Fruit fly (Drosophila melanogaster) whole organism, prepupa: ENCODE measurements around the gene sau.

ENCODE experiments used
- Blimp-1 ChIP-seq: fragments of 200-800 bp; sonication (Bioruptor generic); optimal IDR thresholded peaks from 3 replicates; lab custom pipeline; 2017; ENCODE audit warnings: missing biosample characterization, missing genetic modification characterization, mild to moderate bottlenecking, moderate library complexity, missing genetic modification reagents
- CG10631 ChIP-seq: fragments of 200-800 bp; sonication (Bioruptor generic); optimal IDR thresholded peaks from 2 replicates; lab custom pipeline; 2016; ENCODE audit warnings: missing biosample characterization, missing genetic modification characterization
- CG11294 ChIP-seq: fragments of 200-800 bp; sonication (Bioruptor generic); IDR thresholded peaks from 2 replicates; pipeline ENCODE4 v1.3.6; 2022; ENCODE audit warnings: missing biosample characterization, missing genetic modification characterization
- CG11902 ChIP-seq: fragments of 200-800 bp; sonication (Bioruptor generic); optimal IDR thresholded peaks from 3 replicates; lab custom pipeline; 2016; ENCODE audit warnings: missing biosample characterization, missing genetic modification characterization
- CG1621 ChIP-seq: fragments of 200-800 bp; sonication (Bioruptor generic); optimal IDR thresholded peaks from 3 replicates; lab custom pipeline; 2018; ENCODE audit warnings: missing biosample characterization, mild to moderate bottlenecking, missing genetic modification characterization
- CG16779 ChIP-seq: fragments of 200-800 bp; sonication (Bioruptor generic); optimal IDR thresholded peaks from 3 replicates; lab custom pipeline; 2017; ENCODE audit warnings: missing biosample characterization, mild to moderate bottlenecking, missing genetic modification characterization
- CG3032 ChIP-seq: fragments of 200-800 bp; optimal IDR thresholded peaks from 2 replicates; lab custom pipeline; 2019; ENCODE audit warnings: missing biosample characterization, mild to moderate bottlenecking, missing genetic modification characterization, moderate library complexity
- CG34406 ChIP-seq: fragments of 200-800 bp; sonication (Bioruptor generic); optimal IDR thresholded peaks from 3 replicates; lab custom pipeline; 2016; ENCODE audit warnings: missing biosample characterization, missing genetic modification characterization
- CG3919 ChIP-seq: fragments of 200-800 bp; sonication (Bioruptor generic); optimal IDR thresholded peaks from 3 replicates; lab custom pipeline; 2016; ENCODE audit warnings: missing biosample characterization, missing genetic modification characterization
- CG6163 ChIP-seq: fragments of 200-800 bp; sonication (Bioruptor generic); IDR thresholded peaks from 3 replicates; pipeline ENCODE4 v1.3.6; 2022; ENCODE audit warnings: missing biosample characterization, missing genetic modification characterization
- CG6276 ChIP-seq: fragments of 200-800 bp; sonication (Bioruptor generic); optimal IDR thresholded peaks from 2 replicates; lab custom pipeline; 2017; ENCODE audit warnings: missing biosample characterization, mild to moderate bottlenecking, missing genetic modification characterization
- CG6808 ChIP-seq: fragments of 200-800 bp; sonication (Bioruptor generic); optimal IDR thresholded peaks from 3 replicates; lab custom pipeline; 2017; ENCODE audit warnings: missing biosample characterization, missing genetic modification characterization, mild to moderate bottlenecking, moderate library complexity, missing genetic modification reagents
- CG7368 ChIP-seq: fragments of 200-800 bp; sonication (Bioruptor generic); optimal IDR thresholded peaks from 3 replicates; lab custom pipeline; 2016; ENCODE audit warnings: missing biosample characterization, missing genetic modification characterization
- CG8119 ChIP-seq: fragments of 200-800 bp; sonication (Bioruptor generic); IDR thresholded peaks from 3 replicates; pipeline ENCODE4 v1.3.6; 2022; ENCODE audit warnings: missing biosample characterization, missing genetic modification characterization
- CG8319 ChIP-seq: fragments of 200-800 bp; sonication (Bioruptor generic); optimal IDR thresholded peaks from 3 replicates; lab custom pipeline; 2016; ENCODE audit warnings: missing biosample characterization, missing genetic modification characterization
- CG9139 ChIP-seq: fragments of 200-800 bp; sonication (Bioruptor generic); optimal IDR thresholded peaks from 3 replicates; lab custom pipeline; 2017; ENCODE audit warnings: missing biosample characterization, mild to moderate bottlenecking, missing genetic modification characterization
- Eip78C ChIP-seq: fragments of 200-800 bp; sonication (Bioruptor generic); peaks from one replicate; lab custom pipeline; 2016; ENCODE audit warnings: missing biosample characterization, missing genetic modification characterization
- Eip93F ChIP-seq: fragments of 200-800 bp; sonication (Bioruptor generic); optimal IDR thresholded peaks from 2 replicates; lab custom pipeline; 2016; ENCODE audit warnings: missing biosample characterization, mild to moderate bottlenecking, missing genetic modification characterization
- Ets21C ChIP-seq: fragments of 200-800 bp; sonication (Bioruptor generic); optimal IDR thresholded peaks from 3 replicates; lab custom pipeline; 2016; ENCODE audit warnings: missing biosample characterization, missing genetic modification characterization
- Ets96B ChIP-seq: fragments of 200-800 bp; optimal IDR thresholded peaks from 2 replicates; lab custom pipeline; 2019; ENCODE audit warnings: missing biosample characterization, mild to moderate bottlenecking, missing genetic modification characterization, moderate library complexity
- Gug ChIP-seq: fragments of 200-800 bp; sonication (Bioruptor generic); IDR thresholded peaks from 2 replicates; pipeline ENCODE4 v1.3.6; 2022; ENCODE audit warnings: missing biosample characterization, missing genetic modification characterization
- Hr38 ChIP-seq: sonication (Bioruptor generic); optimal IDR thresholded peaks from 2 replicates; lab custom pipeline; 2016; ENCODE audit warnings: missing biosample characterization, missing genetic modification characterization
- Hr39 ChIP-seq: fragments of 200-800 bp; sonication (Bioruptor generic); optimal IDR thresholded peaks from 2 replicates; lab custom pipeline; 2016; ENCODE audit warnings: missing biosample characterization, missing genetic modification characterization
- Hr4 ChIP-seq: fragments of 200-800 bp; sonication (Bioruptor generic); optimal IDR thresholded peaks from 3 replicates; lab custom pipeline; 2016; ENCODE audit warnings: missing biosample characterization, missing genetic modification characterization
- Lpt ChIP-seq: fragments of 200-800 bp; sonication (Bioruptor generic); optimal IDR thresholded peaks from 3 replicates; lab custom pipeline; 2016; ENCODE audit warnings: missing biosample characterization, missing genetic modification characterization
- Met ChIP-seq: fragments of 200-800 bp; sonication (Bioruptor generic); optimal IDR thresholded peaks from 3 replicates; lab custom pipeline; 2016; ENCODE audit warnings: missing biosample characterization, missing genetic modification characterization
- OdsH ChIP-seq: fragments of 200-800 bp; sonication (Bioruptor generic); optimal IDR thresholded peaks from 3 replicates; lab custom pipeline; 2016; ENCODE audit warnings: missing biosample characterization, missing genetic modification characterization
- Smox ChIP-seq: fragments of 200-800 bp; sonication (Bioruptor generic); optimal IDR thresholded peaks from 3 replicates; lab custom pipeline; 2016; ENCODE audit warnings: missing biosample characterization, missing genetic modification characterization
- Sox102F ChIP-seq: fragments of 200-800 bp; sonication (Bioruptor generic); optimal IDR thresholded peaks from 2 replicates; lab custom pipeline; 2016; ENCODE audit warnings: missing biosample characterization, mild to moderate bottlenecking, missing genetic modification characterization
- Sox14 ChIP-seq: fragments of 200-800 bp; sonication (Bioruptor generic); optimal IDR thresholded peaks from 3 replicates; lab custom pipeline; 2016; ENCODE audit warnings: missing biosample characterization, missing genetic modification characterization
- Sox15 ChIP-seq: fragments of 200-800 bp; sonication (Bioruptor generic); optimal IDR thresholded peaks from 3 replicates; lab custom pipeline; 2016; ENCODE audit warnings: missing biosample characterization, missing genetic modification characterization
- achi ChIP-seq: fragments of 200-800 bp; sonication (Bioruptor generic); optimal IDR thresholded peaks from 3 replicates; lab custom pipeline; 2016; ENCODE audit warnings: missing biosample characterization, missing genetic modification characterization
- acj6 ChIP-seq: fragments of 200-800 bp; sonication (Bioruptor generic); optimal IDR thresholded peaks from 3 replicates; lab custom pipeline; 2016; ENCODE audit warnings: missing biosample characterization, missing genetic modification characterization
- cyc ChIP-seq: fragments of 200-800 bp; sonication (Bioruptor generic); optimal IDR thresholded peaks from 3 replicates; lab custom pipeline; 2016; ENCODE audit warnings: missing biosample characterization, missing genetic modification characterization
- dac ChIP-seq: fragments of 200-800 bp; sonication (Bioruptor generic); optimal IDR thresholded peaks from 2 replicates; lab custom pipeline; 2017; ENCODE audit warnings: missing biosample characterization, mild to moderate bottlenecking, missing genetic modification characterization
- dsx ChIP-seq: fragments of 200-800 bp; optimal IDR thresholded peaks from 3 replicates; lab custom pipeline; 2019; ENCODE audit warnings: missing biosample characterization, mild to moderate bottlenecking, missing genetic modification characterization, moderate library complexity; ENCODE audit not compliant: poor library complexity, severe bottlenecking
- eg ChIP-seq: fragments of 200-800 bp; sonication (Bioruptor generic); IDR thresholded peaks from 3 replicates; pipeline ENCODE4 v1.3.6; 2022; ENCODE audit warnings: missing biosample characterization, missing genetic modification characterization
- esn ChIP-seq: fragments of 200-800 bp; sonication (Bioruptor generic); optimal IDR thresholded peaks from 2 replicates; lab custom pipeline; 2016; ENCODE audit warnings: missing biosample characterization, mild to moderate bottlenecking, missing genetic modification characterization, moderate library complexity
- fd59A ChIP-seq: fragments of 200-800 bp; sonication (Bioruptor generic); optimal IDR thresholded peaks from 2 replicates; lab custom pipeline; 2017; ENCODE audit warnings: missing biosample characterization, mild to moderate bottlenecking, missing genetic modification characterization, missing genetic modification reagents
- fkh ChIP-seq: fragments of 200-800 bp; sonication (Bioruptor generic); optimal IDR thresholded peaks from 3 replicates; lab custom pipeline; 2017; ENCODE audit warnings: missing biosample characterization, mild to moderate bottlenecking, missing genetic modification characterization, moderate library complexity
- lz ChIP-seq: fragments of 200-800 bp; sonication (Bioruptor generic); optimal IDR thresholded peaks from 3 replicates; lab custom pipeline; 2016; ENCODE audit warnings: missing biosample characterization, missing genetic modification characterization
- net ChIP-seq: fragments of 200-800 bp; sonication (Bioruptor generic); optimal IDR thresholded peaks from 3 replicates; lab custom pipeline; 2016; ENCODE audit warnings: missing biosample characterization, missing genetic modification characterization
- salr ChIP-seq, 2 experiments: fragments of 200-800 bp; sonication (Bioruptor generic); optimal IDR thresholded peaks; 3 replicates each; lab custom pipeline; 2016 to 2018; ENCODE audit warnings: missing biosample characterization in 2 of 2, missing genetic modification characterization in 2 of 2, mild to moderate bottlenecking in 1 of 2
- spab ChIP-seq: fragments of 200-800 bp; sonication (Bioruptor generic); optimal IDR thresholded peaks from 2 replicates; lab custom pipeline; 2017; ENCODE audit warnings: missing biosample characterization, mild to moderate bottlenecking, missing genetic modification characterization, missing genetic modification reagents
- ss ChIP-seq, 2 experiments: fragments of 200-800 bp; sonication (Bioruptor generic); optimal IDR thresholded peaks; 2 replicates in 1 of 2; 3 replicates in 1 of 2; lab custom pipeline; 2017 to 2018; ENCODE audit warnings: mild to moderate bottlenecking in 2 of 2, missing biosample characterization in 2 of 2, missing genetic modification characterization in 2 of 2, moderate library complexity in 1 of 2
- svp ChIP-seq: fragments of 200-800 bp; sonication (Bioruptor generic); peaks from one replicate; lab custom pipeline; 2016; ENCODE audit warnings: missing biosample characterization, missing genetic modification characterization
- topi ChIP-seq: fragments of 200-800 bp; sonication (Bioruptor generic); optimal IDR thresholded peaks from 3 replicates; lab custom pipeline; 2016; ENCODE audit warnings: missing biosample characterization, missing genetic modification characterization
- vri ChIP-seq: fragments of 200-800 bp; sonication (Bioruptor generic); optimal IDR thresholded peaks from 3 replicates; lab custom pipeline; 2016; ENCODE audit warnings: missing biosample characterization, mild to moderate bottlenecking, missing genetic modification characterization

Gene sau

DNA sequence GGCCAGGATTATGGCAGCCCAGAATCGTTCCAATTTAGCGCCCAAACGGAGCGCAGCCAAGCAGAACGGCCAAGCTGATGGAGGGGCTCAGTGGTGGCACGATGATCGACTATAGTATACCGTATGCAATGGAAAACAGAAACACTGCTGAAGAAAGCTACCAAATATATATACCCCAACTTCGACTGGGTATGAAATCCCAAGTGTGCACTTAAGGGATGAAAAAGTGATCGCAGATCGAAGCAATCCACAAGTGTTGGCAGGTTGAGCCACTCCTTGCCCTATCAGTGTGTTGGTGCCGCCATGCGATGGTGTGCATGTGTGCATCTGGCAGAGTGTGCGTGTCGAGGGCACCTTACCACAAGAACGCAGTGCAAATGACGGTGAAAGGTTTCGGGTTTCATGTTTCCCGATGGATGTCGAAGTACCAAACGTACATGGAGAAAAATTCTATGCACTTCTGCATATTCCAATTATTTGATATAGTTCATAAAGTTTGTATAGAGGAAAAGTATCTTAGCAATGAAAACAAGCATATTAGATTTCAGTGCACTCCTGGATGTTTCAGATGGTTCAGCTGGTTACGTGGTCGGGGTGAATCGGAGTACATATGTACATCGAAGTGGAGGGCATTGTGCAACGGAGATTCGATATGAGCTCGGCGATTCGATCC is 44.0 kb upstream of the sau start (continued):
- TF ChIP-seq fd59A, result no peak
- TF ChIP-seq lz (GFP tag; lab: Kevin White, UChicago), result peak; percentile 6
- no peak for TF ChIP-seq Hr38 (GFP tag; lab: Kevin White, UChicago)

DNA sequence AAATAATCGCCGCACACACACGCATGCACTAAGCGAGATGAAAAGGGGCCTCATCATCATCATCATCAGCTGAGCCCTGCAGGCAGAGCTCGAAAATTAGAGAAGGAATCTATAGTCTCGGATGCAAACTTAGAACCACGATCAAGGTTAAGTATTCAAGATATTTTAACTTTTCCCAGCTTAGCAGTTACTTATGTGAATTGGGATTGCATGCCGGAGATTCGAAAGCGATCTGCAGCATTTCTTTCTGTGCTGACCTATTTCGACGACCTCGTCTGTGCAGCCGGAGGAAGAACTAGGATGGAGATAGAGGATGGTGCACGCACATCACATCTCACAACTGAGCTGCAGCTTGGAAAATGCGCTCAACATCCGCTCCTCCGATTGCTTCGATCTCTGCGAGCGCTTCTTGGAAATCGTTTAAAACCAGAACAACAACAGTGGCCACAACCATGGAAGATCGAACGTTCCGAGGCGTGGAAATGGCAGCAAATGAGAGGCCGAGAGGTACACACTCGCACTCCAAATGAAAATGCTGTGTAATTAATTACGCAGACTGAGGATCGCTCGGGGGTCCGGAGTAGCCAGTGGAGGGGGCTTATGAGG is 43.3 kb upstream of the sau start:
- TF ChIP-seq Gug (GFP tag; lab: Robert Waterston, UW) (peak; percentile 17; the same call in 1 of the 2 replicates), net (GFP tag; lab: Kevin White, UChicago) (peak; percentile 37), achi (peak; percentile 68), CG8319 (GFP tag; lab: Kevin White, UChicago) (no peak), Sox102F (GFP tag; lab: Kevin White, UChicago) (no peak), CG8119 (GFP tag; lab: Robert Waterston, UW) (peak; percentile 62), Ets96B (tag; lab: Kevin White, UChicago) (peak; percentile 82), CG11902 (GFP tag; lab: Kevin White, UChicago) (no peak), Hr39 (GFP tag; lab: Kevin White, UChicago) (no peak), CG3032 (tag; lab: Kevin White, UChicago) (peak; percentile 84), ss (GFP tag; optimal IDR thresholded peaks at IDR 0.05; lab: Kevin White, UChicago) (peak; percentile 61 to 86), CG1621 (peak; percentile 83), topi (GFP tag; lab: Kevin White, UChicago) (no peak), Smox (GFP tag; lab: Kevin White, UChicago) (no peak), CG6276 (GFP tag; lab: Kevin White, UChicago) (peak; percentile 31), CG7368 (peak; percentile 59), OdsH (GFP tag; lab: Kevin White, UChicago) (peak; percentile 66), dsx (GFP tag; lab: Kevin White, UChicago) (peak; percentile 76), spab (GFP tag; lab: Kevin White, UChicago) (peak; percentile 84), Lpt (GFP tag; lab: Kevin White, UChicago) (peak; percentile 16), CG6163 (peak; percentile 89), Sox14 (GFP tag; lab: Kevin White, UChicago) (peak; percentile 80), fkh (GFP tag; lab: Kevin White, UChicago) (no peak), CG9139 (GFP tag; lab: Kevin White, UChicago) (no peak), eg (GFP tag; lab: Robert Waterston, UW) (peak; percentile 48; the same call in 2 of the 3 replicates), dac (peak; percentile 7), vri (GFP tag; lab: Kevin White, UChicago) (no peak), svp (GFP tag; lab: Kevin White, UChicago) (no peak), CG11294 (GFP tag; lab: Robert Waterston, UW) (peak; percentile 34; the same call in 1 of the 2 replicates), Hr4 (GFP tag; lab: Kevin White, UChicago) (peak; percentile 36), esn (GFP tag; lab: Kevin White, UChicago) (no peak), CG3919 (peak; percentile 75), Eip78C (GFP tag; lab: Kevin White, UChicago) (peak; percentile 86), Met (GFP tag; lab: Kevin White, UChicago) (no peak), Ets21C (GFP tag; lab: Kevin White, UChicago) (no peak), cyc (GFP tag; lab: Kevin White, UChicago) (no peak), Sox15 (GFP tag; lab: Kevin White, UChicago) (no peak), CG10631 (GFP tag; lab: Kevin White, UChicago) (peak; percentile 72), Blimp-1 (GFP tag; lab: Kevin White, UChicago) (no peak), CG6808 (GFP tag; lab: Kevin White, UChicago) (peak; percentile 81), CG16779 (peak; percentile 64), CG34406 (GFP tag; lab: Kevin White, UChicago) (peak; percentile 0), Eip93F (GFP tag; lab: Kevin White, UChicago) (no peak), acj6 (GFP tag; lab: Kevin White, UChicago) (peak; percentile 59), Hr38 (GFP tag; lab: Kevin White, UChicago) (no peak), salr (GFP tag; optimal IDR thresholded peaks at IDR 0.05; lab: Kevin White, UChicago) (peak; percentile 61 to 76)
